Worm (Caenorhabditis elegans) whole organism, L2 larva: ENCODE data around the gene srw-7.

Experiments used
- C34F6.9 ChIP-seq: fragments of 150-350 bp; optimal IDR thresholded peaks from 2 replicates; lab custom pipeline; 2014; ENCODE audit warnings: missing biosample characterization, missing genetic modification characterization
- F13H6.1 ChIP-seq: sonication (generic microtip); optimal IDR thresholded peaks from 2 replicates; lab custom pipeline; 2016; ENCODE audit warnings: missing genetic modification characterization, missing compliant biosample characterization
- Y55F3AM.14 ChIP-seq: fragments of 200-800 bp; sonication (Bioruptor generic); optimal IDR thresholded peaks from 2 replicates; lab custom pipeline; 2018; ENCODE audit warnings: mild to moderate bottlenecking, missing genetic modification characterization, missing compliant biosample characterization
- ama-1 ChIP-seq: fragments of 150-350 bp; optimal IDR thresholded peaks from 2 replicates; lab custom pipeline; 2018; ENCODE audit warnings: inconsistent platforms
- ceh-16 ChIP-seq: fragments of 150-350 bp; optimal IDR thresholded peaks from 2 replicates; lab custom pipeline; 2014; ENCODE audit warnings: missing biosample characterization, missing genetic modification characterization
- crh-2 ChIP-seq: sonication (generic microtip); optimal IDR thresholded peaks from 2 replicates; lab custom pipeline; 2017; ENCODE audit warnings: missing biosample characterization, missing genetic modification characterization
- dmd-4 ChIP-seq: sonication (generic microtip); optimal IDR thresholded peaks from 2 replicates; lab custom pipeline; 2017; ENCODE audit warnings: missing biosample characterization, missing genetic modification characterization
- egl-27 ChIP-seq: sonication (generic microtip); optimal IDR thresholded peaks from 3 replicates; lab custom pipeline; 2017; ENCODE audit warnings: missing biosample characterization, missing genetic modification reagents, missing genetic modification characterization
- elt-1 ChIP-seq: fragments of 150-350 bp; optimal IDR thresholded peaks from 2 replicates; lab custom pipeline; 2014; ENCODE audit warnings: missing biosample characterization, missing genetic modification characterization
- elt-3 ChIP-seq: sonication (generic microtip); optimal IDR thresholded peaks from 2 replicates; lab custom pipeline; 2017; ENCODE audit warnings: missing biosample characterization, missing genetic modification characterization
- fos-1 ChIP-seq: fragments of 150-350 bp; optimal IDR thresholded peaks from 2 replicates; lab custom pipeline; 2014; ENCODE audit warnings: missing biosample characterization, missing genetic modification characterization
- gmeb-1 ChIP-seq: fragments of 150-350 bp; optimal IDR thresholded peaks from 2 replicates; lab custom pipeline; 2014; ENCODE audit warnings: missing biosample characterization, missing genetic modification characterization
- lin-13 ChIP-seq: fragments of 150-350 bp; optimal IDR thresholded peaks from 2 replicates; lab custom pipeline; 2014; ENCODE audit warnings: missing biosample characterization, missing genetic modification reagents, missing genetic modification characterization
- mbf-1 ChIP-seq: sonication (generic microtip); optimal IDR thresholded peaks from 2 replicates; lab custom pipeline; 2017; ENCODE audit warnings: missing biosample characterization, missing genetic modification characterization
- mdl-1 ChIP-seq, 2 experiments: fragments of 150-350 bp in 1 of 2; sonication (generic microtip) in 1 of 2; optimal IDR thresholded peaks; 2 replicates each; lab custom pipeline; 2017; ENCODE audit warnings: missing biosample characterization in 2 of 2, missing genetic modification characterization in 2 of 2
- nhr-10 ChIP-seq: sonication (generic microtip); optimal IDR thresholded peaks from 2 replicates; lab custom pipeline; 2017; ENCODE audit warnings: missing biosample characterization, missing genetic modification characterization
- nhr-129 ChIP-seq: fragments of 150-350 bp; optimal IDR thresholded peaks from 2 replicates; lab custom pipeline; 2014; ENCODE audit warnings: missing biosample characterization, missing genetic modification characterization
- nhr-21 ChIP-seq: fragments of 150-350 bp; optimal IDR thresholded peaks from 2 replicates; lab custom pipeline; 2014; ENCODE audit warnings: missing biosample characterization, missing genetic modification characterization
- nhr-23 ChIP-seq: fragments of 150-350 bp; optimal IDR thresholded peaks from 2 replicates; lab custom pipeline; 2014; ENCODE audit warnings: missing biosample characterization, missing genetic modification reagents, missing genetic modification characterization
- nhr-25 ChIP-seq: fragments of 150-350 bp; sonication (generic microtip); optimal IDR thresholded peaks from 3 replicates; lab custom pipeline; 2014; ENCODE audit warnings: missing biosample characterization, missing genetic modification characterization
- nhr-6 ChIP-seq: fragments of 150-350 bp; optimal IDR thresholded peaks from 2 replicates; lab custom pipeline; 2014; ENCODE audit warnings: missing biosample characterization, missing genetic modification characterization
- peb-1 ChIP-seq: fragments of 150-350 bp; optimal IDR thresholded peaks from 2 replicates; lab custom pipeline; 2014; ENCODE audit warnings: missing biosample characterization, missing genetic modification characterization
- sem-4 ChIP-seq: fragments of 150-350 bp; optimal IDR thresholded peaks from 2 replicates; lab custom pipeline; 2014; ENCODE audit warnings: missing biosample characterization, missing genetic modification reagents, missing genetic modification characterization
- skn-1 ChIP-seq: sonication (generic microtip); optimal IDR thresholded peaks from 2 replicates; lab custom pipeline; 2017; ENCODE audit warnings: missing biosample characterization, missing genetic modification characterization
- sma-3 ChIP-seq: sonication (generic microtip); optimal IDR thresholded peaks from 2 replicates; lab custom pipeline; 2016; ENCODE audit warnings: missing genetic modification reagents, missing genetic modification characterization, missing compliant biosample characterization
- sma-9 ChIP-seq, 2 experiments: fragments of 150-350 bp in 1 of 2; sonication (generic microtip) in 1 of 2; optimal IDR thresholded peaks; 2 replicates each; lab custom pipeline; 2014 to 2016; ENCODE audit warnings: missing genetic modification characterization in 2 of 2, mild to moderate bottlenecking in 1 of 2, missing biosample characterization in 1 of 2, missing compliant biosample characterization in 1 of 2, missing genetic modification reagents in 1 of 2, moderate library complexity in 1 of 2
- snpc-4 ChIP-seq: fragments of 150-350 bp; optimal IDR thresholded peaks from 2 replicates; lab custom pipeline; 2014; ENCODE audit warnings: missing biosample characterization, missing genetic modification characterization
- unc-55 ChIP-seq: fragments of 150-350 bp; sonication (generic microtip); optimal IDR thresholded peaks from 3 replicates; lab custom pipeline; 2014; ENCODE audit warnings: missing biosample characterization, missing genetic modification reagents, missing genetic modification characterization
- unc-62 ChIP-seq: fragments of 150-350 bp; optimal IDR thresholded peaks from 2 replicates; lab custom pipeline; 2014; ENCODE audit warnings: missing biosample characterization, missing genetic modification reagents, missing genetic modification characterization
- ztf-11 ChIP-seq: sonication (generic microtip); optimal IDR thresholded peaks from 2 replicates; lab custom pipeline; 2017; ENCODE audit warnings: missing biosample characterization, missing genetic modification characterization

Gene srw-7

DNA sequence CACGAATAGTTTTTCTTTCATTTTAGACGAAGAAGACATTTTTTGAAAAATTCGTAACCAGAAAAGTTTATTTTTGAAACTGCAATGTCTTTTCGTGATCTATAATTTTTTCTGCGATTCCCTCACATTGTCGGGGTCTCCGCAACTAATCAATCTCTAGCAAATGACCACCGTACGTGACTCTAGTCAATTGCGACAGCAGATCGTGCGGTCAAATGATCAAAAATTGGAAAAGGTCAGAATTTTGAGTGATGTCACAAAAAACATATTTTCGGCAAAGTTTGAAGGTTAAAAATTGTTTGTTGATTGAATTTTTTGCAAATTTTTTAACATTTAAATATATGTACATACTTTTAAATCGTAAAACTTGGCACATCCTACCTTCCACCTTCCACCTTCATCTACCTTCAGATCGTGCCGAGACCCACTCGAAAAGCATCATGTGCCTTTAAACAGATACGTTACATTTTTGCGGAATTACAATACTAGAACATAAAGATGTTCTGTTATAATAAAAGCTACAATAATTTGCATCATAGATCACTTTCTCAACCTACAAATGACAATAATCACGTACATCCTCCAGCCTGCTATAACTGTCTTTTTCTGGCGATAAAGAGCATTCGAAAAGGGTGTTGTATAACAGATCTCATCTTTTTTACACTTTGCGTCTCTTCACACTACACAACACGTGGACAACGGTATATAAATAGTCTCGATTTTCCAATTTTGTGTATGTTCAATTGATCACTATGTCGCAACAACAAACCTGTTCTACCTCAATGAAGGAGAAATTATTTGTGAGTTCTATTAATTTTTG is 34.4 kb upstream of the srw-7 start, which contains the start of the genes R08E5.1 and rips-1:
TSS of gene R08E5.1 (minus strand) at position 82 of the 820 bp plus-strand sequence.
TSS of gene rips-1 (plus strand) at position 585 of the 820 bp plus-strand sequence.
- no peak for TF ChIP-seq egl-27 (tag; lab: Kevin White, UChicago)
- TF ChIP-seq lin-13 (GFP tag; lab: Kevin White, UChicago): no peak
- no peak for TF ChIP-seq snpc-4 (tag; lab: Kevin White, UChicago)
- TF ChIP-seq nhr-6 (tag; lab: Kevin White, UChicago): no peak
- TF ChIP-seq ztf-11 (tag; lab: Kevin White, UChicago): no peak
- no peak for TF ChIP-seq elt-3 (tag; lab: Kevin White, UChicago)
- no peak for TF ChIP-seq skn-1 (tag; lab: Kevin White, UChicago)
- TF ChIP-seq nhr-21 (tag; lab: Kevin White, UChicago): peak; percentile 4
- peak; percentile 18 for TF ChIP-seq sma-9 (GFP tag; optimal IDR thresholded peaks at IDR 0.05; lab: Kevin White, UChicago)
- TF ChIP-seq sma-9 (tag; optimal IDR thresholded peaks at IDR 0.05; lab: Kevin White, UChicago): no peak
- TF ChIP-seq F13H6.1 (tag; lab: Kevin White, UChicago): no peak
- TF ChIP-seq nhr-23 (tag; lab: Kevin White, UChicago): no peak
- TF ChIP-seq crh-2 (tag; lab: Kevin White, UChicago): peak; percentile 29
- no peak for TF ChIP-seq elt-1
- peak; percentile 12 for TF ChIP-seq gmeb-1 (tag; lab: Kevin White, UChicago)
- no peak for TF ChIP-seq Y55F3AM.14 (GFP tag; lab: Kevin White, UChicago)
- TF ChIP-seq nhr-25 (tag; lab: Kevin White, UChicago): peak; percentile 12

DNA sequence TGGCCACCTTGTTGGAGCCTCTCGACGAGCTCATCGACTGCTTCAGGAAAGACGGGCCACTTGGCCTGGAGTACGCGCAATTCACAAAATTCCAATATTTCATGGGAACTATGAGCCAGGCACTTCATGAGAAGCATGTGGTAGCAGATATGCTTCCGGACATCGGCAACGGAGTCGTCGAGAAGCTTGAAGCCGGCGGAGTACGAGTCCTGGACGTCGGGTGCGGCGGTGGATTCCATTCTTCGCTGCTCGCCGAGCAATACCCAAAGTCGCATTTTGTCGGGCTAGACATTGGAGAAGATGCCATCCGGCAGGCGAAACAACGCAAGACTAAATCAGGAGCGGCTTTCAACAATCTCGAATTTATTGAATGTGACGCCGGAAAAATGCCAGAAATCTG is 32.4 kb upstream of the srw-7 start:
- no peak for TF ChIP-seq mbf-1 (tag; lab: Kevin White, UChicago)
- no peak for TF ChIP-seq sma-3 (GFP tag; lab: Kevin White, UChicago)
- TF ChIP-seq snpc-4 (tag; lab: Kevin White, UChicago): no peak
- TF ChIP-seq Y55F3AM.14 (GFP tag; lab: Kevin White, UChicago): no peak
- no peak for TF ChIP-seq unc-62 (GFP tag; lab: Kevin White, UChicago)
- no peak for TF ChIP-seq ceh-16 (tag; lab: Kevin White, UChicago)
- TF ChIP-seq nhr-25 (tag; lab: Kevin White, UChicago): no peak

DNA sequence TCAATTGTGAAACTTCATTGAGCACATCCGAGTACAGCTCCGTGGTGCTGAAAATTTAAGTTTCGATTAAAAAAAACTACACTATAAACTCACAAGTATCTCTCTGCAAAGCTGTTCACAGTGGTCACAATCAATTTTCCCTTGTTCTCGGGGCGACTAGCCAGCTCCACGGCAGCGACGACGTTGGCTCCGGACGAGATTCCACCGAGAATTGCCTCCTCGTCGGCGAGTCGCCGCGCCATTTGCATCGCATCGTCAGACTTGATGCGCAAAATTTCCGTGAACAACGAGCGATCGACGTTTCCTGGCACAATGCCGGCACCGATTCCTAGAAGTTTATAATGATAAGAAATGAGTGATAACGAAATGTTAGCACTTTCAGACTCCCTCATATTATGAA is 31.4 kb upstream of the srw-7 start:
- TF ChIP-seq unc-62 (GFP tag; lab: Kevin White, UChicago) (no peak), unc-55 (GFP tag; lab: Kevin White, UChicago) (no peak), mbf-1 (tag; lab: Kevin White, UChicago) (no peak)

DNA sequence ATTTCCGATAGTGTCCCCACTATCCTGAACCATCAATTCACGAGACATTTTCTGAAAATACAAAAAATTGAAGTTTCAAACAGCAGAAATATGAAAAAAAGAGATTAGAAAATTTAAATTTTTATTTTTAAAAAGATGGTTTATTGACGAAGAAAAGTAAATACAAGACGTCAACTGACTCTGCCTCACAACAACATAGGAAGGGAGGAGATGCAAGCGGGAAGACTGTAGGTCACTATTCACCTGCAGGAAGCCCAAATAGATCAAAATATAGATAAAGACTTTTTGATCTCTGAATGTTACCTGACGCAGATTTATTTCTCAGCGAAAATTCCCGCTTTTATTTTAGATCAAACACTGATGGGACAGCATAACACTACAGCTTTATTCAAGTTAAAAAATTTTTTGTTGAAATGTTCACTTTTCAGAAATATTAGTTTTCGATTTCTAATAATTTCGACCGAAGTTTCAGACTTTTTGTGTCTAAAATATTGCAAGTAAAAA is 29.9 kb upstream of the srw-7 start, which contains the start of gene cysl-3:
TSS of gene cysl-3 (minus strand) at position 51 of the 504 bp plus-strand sequence.
- no peak for TF ChIP-seq gmeb-1 (tag; lab: Kevin White, UChicago)
- no peak for TF ChIP-seq C34F6.9 (tag; lab: Kevin White, UChicago)
- TF ChIP-seq fos-1: no peak
- no peak for TF ChIP-seq egl-27 (tag; lab: Kevin White, UChicago)
- TF ChIP-seq ama-1 (lab: Kevin White, UChicago): no peak
- no peak for TF ChIP-seq nhr-10 (tag; lab: Kevin White, UChicago)
- TF ChIP-seq sem-4 (tag; lab: Kevin White, UChicago): no peak
- no peak for TF ChIP-seq nhr-21 (tag; lab: Kevin White, UChicago)
- TF ChIP-seq skn-1 (tag; lab: Kevin White, UChicago): no peak

DNA sequence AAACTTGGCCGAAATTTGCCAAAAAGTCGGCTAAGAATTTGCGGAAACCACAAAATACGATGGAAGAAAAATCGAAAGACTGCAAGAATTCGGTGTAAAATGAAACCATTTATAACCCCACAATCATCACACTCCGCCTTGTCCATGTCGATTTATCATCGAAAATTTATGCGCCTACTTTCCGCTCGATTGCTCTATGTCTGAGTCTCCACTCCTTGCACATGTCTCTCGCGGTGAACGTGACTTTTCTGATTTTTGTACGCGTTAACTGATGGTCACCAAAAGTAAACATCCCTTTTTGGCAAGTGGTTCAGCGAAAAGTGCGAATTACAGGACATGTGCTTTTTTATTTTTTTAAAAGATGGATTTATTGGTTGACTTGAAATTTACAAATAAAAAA is 29.1 kb upstream of the srw-7 start:
- TF ChIP-seq nhr-129 (tag; lab: Kevin White, UChicago) (peak; percentile 16), skn-1 (tag; lab: Kevin White, UChicago) (no peak), sma-9 (GFP tag; optimal IDR thresholded peaks at IDR 0.05; lab: Kevin White, UChicago) (peak; percentile 31), sma-9 (tag; optimal IDR thresholded peaks at IDR 0.05; lab: Kevin White, UChicago) (no peak), nhr-21 (tag; lab: Kevin White, UChicago) (no peak), fos-1 (peak; percentile 61), nhr-10 (tag; lab: Kevin White, UChicago) (no peak), mdl-1 (tag; optimal IDR thresholded peaks at IDR 0.05; lab: Kevin White, UChicago) (no peak), peb-1 (tag; lab: Kevin White, UChicago) (no peak), dmd-4 (tag; lab: Kevin White, UChicago) (no peak), gmeb-1 (tag; lab: Kevin White, UChicago) (peak; percentile 49)
- TF ChIP-seq, all 48 proteins: peak for 4
